Fruit fly (Drosophila melanogaster): ENCODE results near the gene Dmtn.

Gene Dmtn

DNA sequence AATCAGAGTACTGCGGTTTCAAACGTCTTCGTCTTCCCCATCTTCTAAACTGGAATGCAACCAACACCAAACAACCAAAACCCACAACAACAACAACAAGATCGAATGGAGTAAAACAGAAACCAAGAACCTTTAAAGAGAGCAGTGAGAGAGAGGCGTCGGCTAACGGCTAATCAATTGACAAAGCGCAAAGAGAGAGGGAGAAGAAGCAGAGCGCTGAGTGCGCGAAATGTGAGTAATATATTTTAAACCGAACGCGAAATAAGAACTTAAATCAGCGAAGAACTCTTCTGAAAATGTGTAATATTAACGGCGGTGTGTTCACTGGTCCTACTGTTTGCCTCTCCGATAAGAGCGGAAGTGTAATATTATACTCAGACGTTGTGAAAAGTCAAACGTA is 1.8 kb upstream of the Dmtn start:
- TF ChIP-seq Pif1B (GFP tag; optimal IDR thresholded peaks at IDR 0.05) (no peak), CG17806 (tag; optimal IDR thresholded peaks at IDR 0.05) (no peak), D1 (tag; optimal IDR thresholded peaks at IDR 0.05) (no peak), CG8301 (tag; optimal IDR thresholded peaks at IDR 0.05) (no peak), CG4496 (GFP tag; IDR thresholded peaks at IDR 0.05) (no peak), CG9948 (tag; optimal IDR thresholded peaks at IDR 0.05) (no peak), EcR (GFP tag; optimal IDR thresholded peaks at IDR 0.05) (no peak)

- TF ChIP-seq CG17806 (tag; optimal IDR thresholded peaks at IDR 0.05) (no peak), EcR (GFP tag; optimal IDR thresholded peaks at IDR 0.05) (peak; percentile 40), CG10348 (GFP tag; IDR thresholded peaks at IDR 0.05) (no peak), Pif1A (GFP tag; optimal IDR thresholded peaks at IDR 0.05) (no peak), CG8301 (tag; optimal IDR thresholded peaks at IDR 0.05) (no peak), Snoo (tag; optimal IDR thresholded peaks at IDR 0.05) (no peak), gl (tag; optimal IDR thresholded peaks at IDR 0.05) (peak; percentile 5), CG14655 (GFP tag; optimal IDR thresholded peaks at IDR 0.05) (no peak), CG13204 (GFP tag; optimal IDR thresholded peaks at IDR 0.05) (peak; percentile 36), D1 (tag; optimal IDR thresholded peaks at IDR 0.05) (no peak), CG34367 (tag; optimal IDR thresholded peaks at IDR 0.05) (no peak), CG12605 (GFP tag; IDR thresholded peaks at IDR 0.05) (no peak), fd96Ca (GFP tag; IDR thresholded peaks at IDR 0.05) (no peak), Ets98B (GFP tag; IDR thresholded peaks at IDR 0.05) (no peak), CG15710 (tag; optimal IDR thresholded peaks at IDR 0.05) (no peak), Pif1B (GFP tag; optimal IDR thresholded peaks at IDR 0.05) (peak; percentile 12), CG32121 (GFP tag; IDR thresholded peaks at IDR 0.05) (no peak), rn (GFP tag; IDR thresholded peaks at IDR 0.05) (no peak), CG4496 (GFP tag; IDR thresholded peaks at IDR 0.05) (no peak), CG9948 (tag; optimal IDR thresholded peaks at IDR 0.05) (no peak), CG8159 (tag; optimal IDR thresholded peaks at IDR 0.05) (no peak)
Observed at dm6 chr3R:6406566-6407098, 937 bp upstream of the Dmtn start, which contains the start of gene gpp. Gene gpp, plus strand, starts transcription at chr3R:6406855.

dm6 chr3R:6405239-6405638 is 456 bp downstream of the Dmtn start:
- TF ChIP-seq CG13204 (GFP tag; optimal IDR thresholded peaks at IDR 0.05) (peak; percentile 43), Pif1B (GFP tag; optimal IDR thresholded peaks at IDR 0.05) (no peak)

DNA sequence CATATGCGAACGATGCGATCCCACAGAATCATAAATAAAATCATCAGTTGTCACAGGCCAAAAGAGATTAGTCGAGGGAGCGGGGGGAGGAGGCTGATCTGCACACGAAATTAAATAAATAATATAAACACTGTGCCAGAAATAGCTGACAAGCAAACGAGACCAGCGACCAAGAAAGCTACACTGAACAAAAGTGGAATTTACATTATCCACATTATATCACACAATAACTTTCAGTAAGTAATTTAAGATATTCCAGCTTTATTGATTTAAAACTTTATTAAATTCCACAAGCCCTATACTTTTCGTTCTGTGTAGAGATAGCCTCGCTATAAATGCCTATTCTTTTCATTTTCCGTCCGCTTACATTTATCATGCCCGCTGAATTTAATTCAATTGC is 1.5 kb downstream of the Dmtn start:
- TF ChIP-seq D1 (tag; optimal IDR thresholded peaks at IDR 0.05) (peak; percentile 28), CG17806 (tag; optimal IDR thresholded peaks at IDR 0.05) (peak; percentile 71), gl (tag; optimal IDR thresholded peaks at IDR 0.05) (no peak), CG32121 (GFP tag; IDR thresholded peaks at IDR 0.05) (peak; percentile 88; the same call in 1 of the 2 replicates), CG9948 (tag; optimal IDR thresholded peaks at IDR 0.05) (peak; percentile 71), CG8301 (tag; optimal IDR thresholded peaks at IDR 0.05) (peak; percentile 79), Pif1A (GFP tag; optimal IDR thresholded peaks at IDR 0.05) (peak; percentile 80), Pif1B (GFP tag; optimal IDR thresholded peaks at IDR 0.05) (peak; percentile 69), fd96Ca (GFP tag; IDR thresholded peaks at IDR 0.05) (peak; percentile 74; the same call in 1 of the 3 replicates), CG15710 (tag; optimal IDR thresholded peaks at IDR 0.05) (peak; percentile 59), CG14655 (GFP tag; optimal IDR thresholded peaks at IDR 0.05) (peak; percentile 80), CG12605 (GFP tag; IDR thresholded peaks at IDR 0.05) (no peak; the same call in none of the 2 replicates), CG8159 (tag; optimal IDR thresholded peaks at IDR 0.05) (peak; percentile 61), CG34367 (tag; optimal IDR thresholded peaks at IDR 0.05) (peak; percentile 48), Ets98B (GFP tag; IDR thresholded peaks at IDR 0.05) (peak; percentile 89), CG10348 (GFP tag; IDR thresholded peaks at IDR 0.05) (no peak), CG13204 (GFP tag; optimal IDR thresholded peaks at IDR 0.05) (no peak), EcR (GFP tag; optimal IDR thresholded peaks at IDR 0.05) (no peak), Snoo (tag; optimal IDR thresholded peaks at IDR 0.05) (peak; percentile 58), CG4496 (GFP tag; IDR thresholded peaks at IDR 0.05) (peak; percentile 88), rn (GFP tag; IDR thresholded peaks at IDR 0.05) (peak; percentile 63; the same call in 1 of the 2 replicates)

dm6 chr3R:6403674-6404073 is 2.0 kb downstream of the Dmtn start:
- TF ChIP-seq CG34367 (tag; optimal IDR thresholded peaks at IDR 0.05), result no peak
- no peak for TF ChIP-seq CG4496 (GFP tag; IDR thresholded peaks at IDR 0.05)
- TF ChIP-seq CG8159 (tag; optimal IDR thresholded peaks at IDR 0.05), result no peak
- TF ChIP-seq CG9948 (tag; optimal IDR thresholded peaks at IDR 0.05), result no peak
- no peak for TF ChIP-seq CG32121 (GFP tag; IDR thresholded peaks at IDR 0.05)
- no peak for TF ChIP-seq CG13204 (GFP tag; optimal IDR thresholded peaks at IDR 0.05)
- no peak for TF ChIP-seq CG12605 (GFP tag; IDR thresholded peaks at IDR 0.05)
- TF ChIP-seq CG17806 (tag; optimal IDR thresholded peaks at IDR 0.05), result no peak
- no peak for TF ChIP-seq D1 (tag; optimal IDR thresholded peaks at IDR 0.05)

DNA sequence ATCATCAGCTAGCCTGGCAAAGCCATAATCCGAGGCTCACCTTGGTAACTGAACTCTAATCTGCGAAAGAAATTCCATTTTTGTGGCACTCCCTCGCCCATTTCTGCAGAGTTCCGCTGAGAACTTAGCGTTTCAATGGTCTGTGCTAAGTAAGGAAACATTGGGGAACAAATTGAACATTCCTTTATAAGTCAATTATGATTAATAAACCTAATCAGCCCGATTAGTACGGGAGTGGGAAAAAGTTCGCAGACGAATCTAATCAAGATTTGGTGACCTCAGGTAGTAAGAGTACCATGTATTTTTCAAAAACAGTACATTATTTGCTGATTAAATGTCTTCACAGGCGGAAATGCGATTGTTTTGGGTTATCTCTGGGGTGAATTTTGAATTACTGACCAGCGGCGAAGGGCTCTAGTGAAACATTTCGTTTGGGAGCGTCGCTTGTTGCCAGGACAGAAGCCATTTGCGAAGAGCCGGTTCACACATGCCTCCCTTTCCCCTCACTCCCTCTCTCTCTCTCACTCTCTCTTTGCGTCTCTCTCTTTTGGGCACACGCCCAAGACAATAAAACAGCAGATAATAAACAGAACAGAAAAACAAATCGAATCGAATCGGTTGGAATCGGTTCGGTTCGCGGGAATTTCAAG is 3.0 kb downstream of the Dmtn start:
- TF ChIP-seq Snoo (tag; optimal IDR thresholded peaks at IDR 0.05) (peak; percentile 31), CG4496 (GFP tag; IDR thresholded peaks at IDR 0.05) (0 out of 3 replicates have a peak, but pooled peaks have one; percentile 23), CG14655 (GFP tag; optimal IDR thresholded peaks at IDR 0.05) (no peak), gl (tag; optimal IDR thresholded peaks at IDR 0.05) (peak; percentile 2), CG32121 (GFP tag; IDR thresholded peaks at IDR 0.05) (no peak), CG9948 (tag; optimal IDR thresholded peaks at IDR 0.05) (no peak), CG13204 (GFP tag; optimal IDR thresholded peaks at IDR 0.05) (peak; percentile 40), CG15710 (tag; optimal IDR thresholded peaks at IDR 0.05) (no peak), EcR (GFP tag; optimal IDR thresholded peaks at IDR 0.05) (peak; percentile 20), CG8159 (tag; optimal IDR thresholded peaks at IDR 0.05) (peak; percentile 10), Pif1B (GFP tag; optimal IDR thresholded peaks at IDR 0.05) (no peak), Ets98B (GFP tag; IDR thresholded peaks at IDR 0.05) (no peak), CG12605 (GFP tag; IDR thresholded peaks at IDR 0.05) (peak; percentile 65), CG8301 (tag; optimal IDR thresholded peaks at IDR 0.05) (no peak)

Data from whole organism, pupa.